Worm (Caenorhabditis elegans) whole organism, late embryonic: ENCODE results near the gene thn-4.

Experiments used
- lin-11 ChIP-seq: fragments of 200-800 bp; sonication (Bioruptor generic); optimal IDR thresholded peaks from 2 replicates; lab custom pipeline; 2018; ENCODE audit warnings: mild to moderate bottlenecking, missing genetic modification characterization, missing compliant biosample characterization
- zip-5 ChIP-seq: sonication (generic microtip); optimal IDR thresholded peaks from 2 replicates; lab custom pipeline; 2016; ENCODE audit warnings: missing genetic modification characterization, missing compliant biosample characterization

DNA sequence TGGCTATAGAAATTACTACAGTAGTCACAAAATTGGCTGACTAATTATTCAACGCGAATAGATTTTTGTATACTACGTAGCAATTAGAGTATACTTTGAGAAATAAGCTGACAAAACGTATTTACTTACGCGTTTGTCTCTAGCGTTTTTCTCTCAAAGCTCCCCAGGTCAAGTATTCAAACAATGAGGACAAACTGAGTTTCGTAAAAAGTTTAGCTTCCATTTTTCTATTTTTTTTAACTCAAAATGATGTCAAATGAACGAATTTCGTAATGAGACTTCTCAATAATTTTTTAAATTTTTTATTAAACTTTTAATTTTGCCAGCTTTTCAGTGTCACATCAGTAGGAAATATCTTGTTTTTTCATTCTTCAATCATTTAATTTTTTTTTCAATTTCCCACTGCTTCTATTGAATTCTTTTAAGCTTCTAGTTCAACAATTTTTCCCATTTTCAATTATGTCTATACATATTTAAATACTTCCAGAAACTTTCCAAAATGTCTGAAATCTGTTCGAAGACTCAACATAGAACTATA, 17.6 kb upstream of the thn-4 start, which contains the start of the genes ifas-2 and fbxa-44:
- TF ChIP-seq lin-11 (no peak), zip-5 (tag; lab: Kevin White, UChicago) (no peak)
